Worm (Caenorhabditis elegans) whole organism, L2 larva: ENCODE results near the gene spr-2.

ENCODE experiments used
- alr-1 ChIP-seq: fragments of 150-350 bp; optimal IDR thresholded peaks from 2 replicates; lab custom pipeline; 2014; ENCODE audit warnings: missing biosample characterization, missing genetic modification characterization
- blmp-1 ChIP-seq: sonication (generic microtip); optimal IDR thresholded peaks from 2 replicates; lab custom pipeline; 2017; ENCODE audit warnings: missing genetic modification characterization, mild to moderate bottlenecking, missing compliant biosample characterization, antibody characterized with exemption, moderate library complexity; ENCODE audit not compliant: insufficient read depth
- ceh-16 ChIP-seq: fragments of 150-350 bp; optimal IDR thresholded peaks from 2 replicates; lab custom pipeline; 2014; ENCODE audit warnings: missing biosample characterization, missing genetic modification characterization
- elt-3 ChIP-seq: sonication (generic microtip); optimal IDR thresholded peaks from 2 replicates; lab custom pipeline; 2017; ENCODE audit warnings: missing biosample characterization, missing genetic modification characterization
- lin-11 ChIP-seq: fragments of 150-350 bp; sonication (generic microtip); optimal IDR thresholded peaks from 2 replicates; lab custom pipeline; 2014; ENCODE audit warnings: missing biosample characterization, missing genetic modification characterization, inconsistent platforms, mixed read lengths
- lin-39 ChIP-seq: fragments of 150-350 bp; optimal IDR thresholded peaks from 2 replicates; lab custom pipeline; 2014; ENCODE audit warnings: missing biosample characterization, missing genetic modification reagents, missing genetic modification characterization
- nhr-237 ChIP-seq: fragments of 150-350 bp; optimal IDR thresholded peaks from 2 replicates; lab custom pipeline; 2014; ENCODE audit warnings: missing biosample characterization, missing genetic modification characterization
- sma-9 ChIP-seq, 2 experiments: fragments of 150-350 bp in 1 of 2; sonication (generic microtip) in 1 of 2; optimal IDR thresholded peaks; 2 replicates each; lab custom pipeline; 2014 to 2016; ENCODE audit warnings: missing genetic modification characterization in 2 of 2, mild to moderate bottlenecking in 1 of 2, missing biosample characterization in 1 of 2, missing compliant biosample characterization in 1 of 2, missing genetic modification reagents in 1 of 2, moderate library complexity in 1 of 2
- ztf-11 ChIP-seq: sonication (generic microtip); optimal IDR thresholded peaks from 2 replicates; lab custom pipeline; 2017; ENCODE audit warnings: missing biosample characterization, missing genetic modification characterization

DNA sequence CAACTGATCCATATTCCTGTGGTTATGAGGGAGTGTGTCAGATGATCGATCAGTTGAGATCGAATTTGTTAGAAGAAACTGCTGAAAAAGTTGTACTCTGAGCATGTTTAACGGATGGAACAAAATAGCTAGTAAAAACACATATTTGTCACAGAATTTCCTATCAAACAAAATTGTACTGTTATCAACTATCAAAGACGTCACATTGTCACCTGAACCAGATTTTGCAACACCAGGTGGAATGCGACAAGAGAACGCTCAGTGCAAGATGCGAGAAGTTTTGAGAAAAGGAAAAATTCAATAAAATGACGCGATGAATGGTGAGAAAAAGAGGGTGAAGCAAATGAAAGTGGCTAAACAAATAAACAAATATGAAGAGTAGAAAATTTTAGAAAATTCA is 23.7 kb upstream of the spr-2 start:
- TF ChIP-seq nhr-237 (tag; lab: Kevin White, UChicago) (no peak), lin-11 (tag; lab: Kevin White, UChicago) (no peak), ztf-11 (tag; lab: Kevin White, UChicago) (no peak), sma-9 (GFP tag; optimal IDR thresholded peaks at IDR 0.05; lab: Kevin White, UChicago) (peak; percentile 44), sma-9 (tag; optimal IDR thresholded peaks at IDR 0.05; lab: Kevin White, UChicago) (no peak), alr-1 (tag; lab: Kevin White, UChicago) (no peak), elt-3 (tag; lab: Kevin White, UChicago) (no peak), ceh-16 (tag; lab: Kevin White, UChicago) (no peak), blmp-1 (tag; lab: Kevin White, UChicago) (no peak), lin-39 (no peak)
